Worm (Caenorhabditis elegans) whole organism, L4/young adult: ENCODE measurements around the gene gtf-2E1.

ENCODE experiments used
- W03F9.2 ChIP-seq: fragments of 150-350 bp; optimal IDR thresholded peaks from 2 replicates; lab custom pipeline; 2014; ENCODE audit warnings: missing biosample characterization, missing genetic modification characterization
- dao-5 ChIP-seq: sonication (generic microtip); optimal IDR thresholded peaks from 2 replicates; lab custom pipeline; 2016; ENCODE audit warnings: missing genotype, missing genetic modification characterization, moderate library complexity, missing compliant biosample characterization
- him-1 ChIP-seq: sonication (generic microtip); optimal IDR thresholded peaks from 2 replicates; lab custom pipeline; 2016; ENCODE audit warnings: missing genotype, missing genetic modification reagents, missing genetic modification characterization, missing compliant biosample characterization

The gtf-2E1 gene

ce11 chrIV:17285263-17285662, 30.2 kb downstream of the gtf-2E1 start:
- TF ChIP-seq W03F9.2 (tag; lab: Kevin White, UChicago) (no peak), dao-5 (no peak), him-1 (tag; lab: Kevin White, UChicago) (no peak)

- TF ChIP-seq W03F9.2 (tag; lab: Kevin White, UChicago) (no peak), dao-5 (no peak), him-1 (tag; lab: Kevin White, UChicago) (no peak)
Observed at ce11 chrIV:17287908-17288675, 33.0 kb downstream of the gtf-2E1 start, which contains the start of gene zipt-7.1. zipt-7.1 (minus strand) TSS chrIV:17288139.

ce11 chrIV:17291629-17292199, 36.6 kb downstream of the gtf-2E1 start, which contains the start of the genes T28F3.11 and slc-17.4:
T28F3.11 (minus strand) TSS chrIV:17291679.
slc-17.4 (minus strand) TSS chrIV:17291733.
- no peak for TF ChIP-seq dao-5
- no peak for TF ChIP-seq him-1 (tag; lab: Kevin White, UChicago)
- no peak for TF ChIP-seq W03F9.2 (tag; lab: Kevin White, UChicago)

DNA sequence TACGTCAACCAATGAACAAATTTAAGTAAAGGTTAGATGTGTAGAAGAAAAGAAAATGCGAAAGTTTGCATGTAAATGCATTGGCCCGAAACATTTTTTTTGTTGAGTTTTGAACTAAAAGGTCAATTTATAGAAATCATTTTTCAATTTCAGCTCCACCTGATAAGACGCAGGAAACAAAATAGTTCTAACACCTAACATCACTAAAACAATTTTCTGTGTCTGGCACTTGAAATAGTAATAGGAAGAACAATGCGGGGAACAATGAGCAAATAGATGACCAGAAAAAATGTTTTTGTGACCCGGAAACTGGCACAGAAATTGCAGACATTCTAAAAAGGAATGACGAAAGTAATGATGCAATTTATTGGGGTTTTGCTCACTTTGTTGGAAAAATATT, 37.2 kb downstream of the gtf-2E1 start:
- TF ChIP-seq him-1 (tag; lab: Kevin White, UChicago) (no peak), W03F9.2 (tag; lab: Kevin White, UChicago) (no peak), dao-5 (no peak)

DNA sequence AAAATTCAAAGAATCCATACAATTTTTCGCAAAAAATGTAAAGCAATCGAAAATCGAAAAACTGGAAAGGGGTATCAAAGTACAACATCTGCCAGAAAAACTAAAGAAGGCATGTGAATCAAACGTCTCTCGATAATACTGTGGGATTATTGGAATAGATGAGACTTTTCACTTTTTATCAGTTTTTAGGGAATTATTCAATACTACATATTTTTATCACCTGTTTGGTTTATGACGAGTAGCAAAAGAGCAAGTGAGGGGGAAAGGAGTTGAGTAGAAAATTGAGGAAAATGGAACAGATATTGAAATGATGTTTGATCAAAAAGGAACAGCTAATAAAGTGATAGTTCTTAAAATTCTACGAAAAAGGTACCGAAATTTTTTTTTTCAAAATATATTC, 38.0 kb downstream of the gtf-2E1 start:
- TF ChIP-seq W03F9.2 (tag; lab: Kevin White, UChicago) (no peak), him-1 (tag; lab: Kevin White, UChicago) (no peak), dao-5 (no peak)

ce11 chrIV:17293679-17294078, 38.6 kb downstream of the gtf-2E1 start:
- TF ChIP-seq him-1 (tag; lab: Kevin White, UChicago): no peak
- TF ChIP-seq dao-5: no peak
- no peak for TF ChIP-seq W03F9.2 (tag; lab: Kevin White, UChicago)

DNA sequence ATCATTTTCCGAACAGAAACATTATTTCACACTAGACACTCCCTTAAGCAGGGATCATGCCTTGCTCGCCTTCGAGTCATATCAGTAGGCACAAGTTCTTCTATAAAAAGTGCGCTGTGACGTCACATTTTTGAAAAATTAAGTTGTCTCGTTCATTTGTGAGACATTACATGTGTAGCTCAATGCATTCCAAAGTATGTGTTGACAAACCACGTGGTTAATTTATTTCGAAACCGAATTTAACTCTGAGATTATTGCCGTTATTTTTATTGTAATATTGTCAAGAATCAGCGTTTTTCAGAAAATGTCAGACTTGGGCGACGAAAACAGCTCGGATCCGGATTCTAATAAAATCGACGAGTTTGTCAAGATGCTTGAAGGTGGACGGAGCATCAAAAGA, 39.4 kb downstream of the gtf-2E1 start, which contains the start of gene T28F3.5:
T28F3.5 (plus strand) TSS at position 301 of the 400 bp plus-strand sequence.
- TF ChIP-seq him-1 (tag; lab: Kevin White, UChicago) (no peak), dao-5 (no peak)

- TF ChIP-seq him-1 (tag; lab: Kevin White, UChicago) (no peak), W03F9.2 (tag; lab: Kevin White, UChicago) (no peak)
Observed at ce11 chrIV:17301933-17302332, 46.8 kb downstream of the gtf-2E1 start, which contains the start of gene ifta-2. ifta-2 (minus strand) TSS chrIV:17302033.
